Worm (Caenorhabditis elegans): ENCODE results near the gene F02E11.4.

DNA sequence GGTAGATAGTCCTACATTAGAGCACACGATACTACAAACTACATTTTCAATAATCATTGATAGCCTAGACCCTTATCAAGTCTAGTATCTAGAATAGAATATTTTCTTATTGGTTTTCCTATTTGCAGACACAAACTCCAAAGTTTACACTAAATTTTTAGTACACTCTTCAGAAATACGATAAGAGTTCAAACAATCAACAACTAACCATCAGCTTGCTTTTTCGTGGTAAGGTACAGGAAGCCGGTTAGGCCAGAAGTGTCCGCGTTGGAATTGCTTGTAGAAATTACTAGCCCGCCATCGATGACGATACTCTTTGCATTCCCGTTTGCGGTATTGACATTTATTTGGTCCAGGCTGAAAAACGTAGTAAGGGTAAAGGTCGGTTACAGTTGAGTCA is 44.7 kb upstream of the F02E11.4 start, which contains the start of gene Y46D2A.1:
- no peak for TF ChIP-seq pha-4 (tag; optimal IDR thresholded peaks at IDR 0.05)
- no peak for TF ChIP-seq Y95B8A.8 (GFP tag; IDR thresholded peaks at IDR 0.05)
- no peak for TF ChIP-seq mel-28 (tag; optimal IDR thresholded peaks at IDR 0.05; ENCODE audit: borderline replicate concordance)
- TF ChIP-seq zim-3 (tag; optimal IDR thresholded peaks at IDR 0.05): no peak
- no peak for TF ChIP-seq T07F8.4 (tag; optimal IDR thresholded peaks at IDR 0.05)
- no peak for TF ChIP-seq lir-1 (GFP tag; conservative IDR thresholded peaks at IDR 0.05)
- no peak for TF ChIP-seq let-607 (tag; optimal IDR thresholded peaks at IDR 0.05)

All from whole organism, young adult.